Fruit fly (Drosophila melanogaster) whole organism, embryonic: Measurements from ENCODE around the gene CG43184.

Source experiments
- CG10147 ChIP-seq: fragments of 200-800 bp; sonication (Bioruptor generic); optimal IDR thresholded peaks from 2 replicates; lab custom pipeline; 2019; ENCODE audit warnings: missing biosample characterization, mild to moderate bottlenecking, missing genetic modification characterization, moderate library complexity
- CG10209 ChIP-seq: fragments of 200-800 bp; sonication (Bioruptor generic); optimal IDR thresholded peaks from 3 replicates; lab custom pipeline; 2017; ENCODE audit warnings: missing biosample characterization, mild to moderate bottlenecking, missing genetic modification characterization, missing genetic modification reagents
- CG10274 ChIP-seq: fragments of 200-800 bp; sonication (Bioruptor generic); optimal IDR thresholded peaks from 3 replicates; lab custom pipeline; 2017; ENCODE audit warnings: missing biosample characterization, mild to moderate bottlenecking, missing genetic modification characterization
- CG12219 ChIP-seq: fragments of 200-800 bp; sonication (Bioruptor generic); optimal IDR thresholded peaks from 3 replicates; lab custom pipeline; 2018; ENCODE audit warnings: missing biosample characterization, mild to moderate bottlenecking, missing genetic modification characterization
- CG12391 ChIP-seq: fragments of 200-800 bp; sonication (Bioruptor generic); optimal IDR thresholded peaks from 3 replicates; lab custom pipeline; 2018; ENCODE audit warnings: missing biosample characterization, mild to moderate bottlenecking, missing genetic modification characterization, moderate library complexity
- CG12769 ChIP-seq: fragments of 200-800 bp; sonication (Bioruptor generic); optimal IDR thresholded peaks from 2 replicates; lab custom pipeline; 2019; ENCODE audit warnings: missing biosample characterization, mild to moderate bottlenecking, missing genetic modification characterization, moderate library complexity
- CG13287 ChIP-seq: fragments of 200-800 bp; sonication (Bioruptor generic); IDR thresholded peaks from 2 replicates; pipeline ENCODE4 v1.3.6; 2022; ENCODE audit warnings: missing biosample characterization, missing genetic modification characterization; ENCODE audit not compliant: partially characterized antibody
- CG15514 ChIP-seq: fragments of 200-800 bp; sonication (Bioruptor generic); optimal IDR thresholded peaks from 3 replicates; lab custom pipeline; 2017; ENCODE audit warnings: missing biosample characterization, missing genetic modification characterization, mild to moderate bottlenecking, moderate library complexity, missing genetic modification reagents
- CG16815 ChIP-seq: fragments of 200-800 bp; sonication (Bioruptor generic); optimal IDR thresholded peaks from 3 replicates; lab custom pipeline; 2017; ENCODE audit warnings: missing biosample characterization, mild to moderate bottlenecking, missing genetic modification characterization
- CG17328 ChIP-seq: fragments of 200-800 bp; sonication (Bioruptor generic); IDR thresholded peaks from 2 replicates; pipeline ENCODE4 v1.3.6; 2022; ENCODE audit warnings: missing biosample characterization, missing genetic modification characterization
- CG18619 ChIP-seq: fragments of 200-800 bp; sonication (Bioruptor generic); optimal IDR thresholded peaks from 3 replicates; lab custom pipeline; 2017; ENCODE audit warnings: missing biosample characterization, mild to moderate bottlenecking, missing genetic modification characterization
- CG33557 ChIP-seq: fragments of 200-800 bp; sonication (Bioruptor generic); optimal IDR thresholded peaks from 2 replicates; lab custom pipeline; 2019; ENCODE audit warnings: missing biosample characterization, mild to moderate bottlenecking, missing genetic modification characterization, moderate library complexity
- CG34376 ChIP-seq: fragments of 200-800 bp; sonication (Bioruptor generic); optimal IDR thresholded peaks from 2 replicates; lab custom pipeline; 2018; ENCODE audit warnings: missing biosample characterization, mild to moderate bottlenecking, missing genetic modification characterization
- CG6175 ChIP-seq: fragments of 200-800 bp; sonication (Bioruptor generic); IDR thresholded peaks from 3 replicates; pipeline ENCODE4 v1.3.6; 2022; ENCODE audit warnings: missing biosample characterization, missing genetic modification characterization
- CG6791 ChIP-seq: fragments of 200-800 bp; sonication (Bioruptor generic); IDR thresholded peaks from 3 replicates; pipeline ENCODE4 v1.3.6; 2022; ENCODE audit warnings: missing biosample characterization, missing genetic modification characterization; ENCODE audit not compliant: partially characterized antibody
- CG7357 ChIP-seq: fragments of 200-800 bp; sonication (Bioruptor generic); IDR thresholded peaks from 3 replicates; pipeline ENCODE4 v1.3.6; 2022; ENCODE audit warnings: missing biosample characterization, missing genetic modification characterization
- CHES-1-like ChIP-seq: fragments of 200-800 bp; sonication (Bioruptor generic); optimal IDR thresholded peaks from 2 replicates; lab custom pipeline; 2016; ENCODE audit warnings: missing biosample characterization, missing genetic modification characterization
- Chrac-16 ChIP-seq: fragments of 200-800 bp; sonication (Bioruptor generic); optimal IDR thresholded peaks from 3 replicates; lab custom pipeline; 2016; ENCODE audit warnings: missing biosample characterization, missing genetic modification characterization
- D19A ChIP-seq: fragments of 200-800 bp; optimal IDR thresholded peaks from 3 replicates; lab custom pipeline; 2019; ENCODE audit warnings: missing biosample characterization, mild to moderate bottlenecking, missing genetic modification characterization, moderate library complexity
- Dek ChIP-seq: fragments of 200-800 bp; sonication (Bioruptor generic); optimal IDR thresholded peaks from 3 replicates; lab custom pipeline; 2019; ENCODE audit warnings: missing biosample characterization, mild to moderate bottlenecking, missing genetic modification characterization, moderate library complexity
- ERR ChIP-seq: fragments of 200-800 bp; sonication (Bioruptor generic); optimal IDR thresholded peaks from 2 replicates; lab custom pipeline; 2016; ENCODE audit warnings: missing biosample characterization, missing genetic modification characterization
- Ets65A ChIP-seq: fragments of 200-800 bp; sonication (Bioruptor generic); peaks from one replicate; lab custom pipeline; 2016; ENCODE audit warnings: missing biosample characterization, missing genetic modification characterization
- Fer3 ChIP-seq: fragments of 200-800 bp; sonication (Bioruptor generic); optimal IDR thresholded peaks from 2 replicates; lab custom pipeline; 2018; ENCODE audit warnings: missing biosample characterization, mild to moderate bottlenecking, missing genetic modification characterization, moderate library complexity
- Gug ChIP-seq: fragments of 200-800 bp; sonication (Bioruptor generic); IDR thresholded peaks from 4 replicates; pipeline ENCODE4 v1.3.6; 2022; ENCODE audit warnings: missing biosample characterization, missing genetic modification characterization
- HLH4C ChIP-seq: fragments of 200-800 bp; sonication (Bioruptor generic); IDR thresholded peaks from 3 replicates; pipeline ENCODE4 v1.3.6; 2022; ENCODE audit warnings: missing biosample characterization, missing genetic modification characterization; ENCODE audit not compliant: partially characterized antibody
- Hmx ChIP-seq: fragments of 200-800 bp; sonication (Bioruptor generic); optimal IDR thresholded peaks from 2 replicates; lab custom pipeline; 2016; ENCODE audit warnings: missing biosample characterization, missing genetic modification characterization
- Lim3 ChIP-seq: fragments of 200-800 bp; sonication (Bioruptor generic); IDR thresholded peaks from 2 replicates; pipeline ENCODE4 v1.3.6; 2022; ENCODE audit warnings: missing biosample characterization, missing genetic modification characterization
- Oli ChIP-seq: fragments of 200-800 bp; sonication (Bioruptor generic); optimal IDR thresholded peaks from 2 replicates; lab custom pipeline; 2018; ENCODE audit warnings: missing biosample characterization, mild to moderate bottlenecking, missing genetic modification characterization, moderate library complexity
- chinmo ChIP-seq: fragments of 200-800 bp; sonication (Bioruptor generic); IDR thresholded peaks from 4 replicates; pipeline ENCODE4 v1.3.6; 2022; ENCODE audit warnings: missing biosample characterization, missing genetic modification characterization; ENCODE audit not compliant: partially characterized antibody
- chm ChIP-seq: fragments of 200-800 bp; sonication (Bioruptor generic); IDR thresholded peaks from 2 replicates; pipeline ENCODE4 v1.3.6; 2022; ENCODE audit warnings: missing biosample characterization, missing genetic modification characterization
- crp ChIP-seq, 2 experiments: fragments of 200-800 bp; sonication (Bioruptor generic); optimal IDR thresholded peaks; 2 replicates in 1 of 2; 3 replicates in 1 of 2; lab custom pipeline; 2017; ENCODE audit warnings: missing biosample characterization in 2 of 2, missing genetic modification characterization in 2 of 2, mild to moderate bottlenecking in 1 of 2, moderate library complexity in 1 of 2
- dm ChIP-seq: fragments of 200-800 bp; sonication (Bioruptor generic); optimal IDR thresholded peaks from 3 replicates; lab custom pipeline; 2016; ENCODE audit warnings: missing biosample characterization, missing genetic modification characterization
- dpn ChIP-seq, 2 experiments: fragments of 200-800 bp; sonication (Bioruptor generic); optimal IDR thresholded peaks; 3 replicates each; lab custom pipeline; 2016; ENCODE audit warnings: missing biosample characterization in 2 of 2, missing genetic modification characterization in 2 of 2
- fd3F ChIP-seq: fragments of 200-800 bp; sonication (Bioruptor generic); optimal IDR thresholded peaks from 2 replicates; lab custom pipeline; 2018; ENCODE audit warnings: missing biosample characterization, mild to moderate bottlenecking, missing genetic modification characterization, moderate library complexity
- gem ChIP-seq: fragments of 200-800 bp; sonication (Bioruptor generic); optimal IDR thresholded peaks from 2 replicates; lab custom pipeline; 2019; ENCODE audit warnings: missing biosample characterization, mild to moderate bottlenecking, missing genetic modification characterization, moderate library complexity
- gfzf ChIP-seq: fragments of 200-800 bp; sonication (Bioruptor generic); optimal IDR thresholded peaks from 2 replicates; lab custom pipeline; 2016; ENCODE audit warnings: missing biosample characterization, mild to moderate bottlenecking, missing genetic modification characterization, moderate library complexity
- ind ChIP-seq: fragments of 200-800 bp; sonication (Bioruptor generic); optimal IDR thresholded peaks from 3 replicates; lab custom pipeline; 2016; ENCODE audit warnings: missing biosample characterization, missing genetic modification characterization
- inv ChIP-seq: fragments of 200-800 bp; sonication (Bioruptor generic); IDR thresholded peaks from 2 replicates; pipeline ENCODE4 v1.3.6; 2022; ENCODE audit warnings: missing biosample characterization, missing genetic modification characterization; ENCODE audit not compliant: partially characterized antibody
- luna ChIP-seq: fragments of 200-800 bp; sonication (Bioruptor generic); optimal IDR thresholded peaks from 2 replicates; lab custom pipeline; 2016; ENCODE audit warnings: missing biosample characterization, missing genetic modification characterization
- mld ChIP-seq: fragments of 200-800 bp; sonication (Bioruptor generic); IDR thresholded peaks from 3 replicates; pipeline ENCODE4 v1.3.6; 2022; ENCODE audit warnings: missing biosample characterization, missing genetic modification characterization; ENCODE audit not compliant: partially characterized antibody
- nerfin-1 ChIP-seq: fragments of 200-800 bp; sonication (Bioruptor generic); optimal IDR thresholded peaks from 3 replicates; lab custom pipeline; 2019; ENCODE audit warnings: missing biosample characterization, mild to moderate bottlenecking, missing genetic modification characterization, moderate library complexity
- nerfin-2 ChIP-seq: fragments of 200-800 bp; sonication (Bioruptor generic); IDR thresholded peaks from 2 replicates; pipeline ENCODE4 v1.3.6; 2022; ENCODE audit warnings: missing biosample characterization, missing genetic modification characterization; ENCODE audit not compliant: partially characterized antibody
- nom ChIP-seq: fragments of 200-800 bp; sonication (Bioruptor generic); optimal IDR thresholded peaks from 2 replicates; lab custom pipeline; 2017; ENCODE audit warnings: missing biosample characterization, missing genetic modification characterization, mild to moderate bottlenecking, moderate library complexity, missing genetic modification reagents
- odd ChIP-seq: fragments of 200-800 bp; sonication (Bioruptor generic); optimal IDR thresholded peaks from 2 replicates; lab custom pipeline; 2017; ENCODE audit warnings: missing biosample characterization, mild to moderate bottlenecking, missing genetic modification characterization
- run ChIP-seq: fragments of 200-800 bp; sonication (Bioruptor generic); optimal IDR thresholded peaks from 3 replicates; lab custom pipeline; 2018; ENCODE audit warnings: missing biosample characterization, mild to moderate bottlenecking, missing genetic modification characterization
- sd ChIP-seq: fragments of 200-800 bp; sonication (Bioruptor generic); optimal IDR thresholded peaks from 3 replicates; lab custom pipeline; 2018; ENCODE audit warnings: missing biosample characterization, mild to moderate bottlenecking, missing genetic modification characterization, moderate library complexity
- sima ChIP-seq: fragments of 200-800 bp; sonication (Bioruptor generic); optimal IDR thresholded peaks from 2 replicates; lab custom pipeline; 2016; ENCODE audit warnings: missing biosample characterization, missing genetic modification characterization
- sug ChIP-seq: fragments of 200-800 bp; optimal IDR thresholded peaks from 2 replicates; lab custom pipeline; 2019; ENCODE audit warnings: missing biosample characterization, mild to moderate bottlenecking, missing genetic modification characterization, moderate library complexity
- zen ChIP-seq: fragments of 200-800 bp; sonication (Bioruptor generic); optimal IDR thresholded peaks from 3 replicates; lab custom pipeline; 2018; ENCODE audit warnings: missing biosample characterization, mild to moderate bottlenecking, missing genetic modification characterization, moderate library complexity

The CG43184 gene

dm6 chr3L:13863365-13863775, 25.8 kb downstream of the CG43184 start (continued):
- TF ChIP-seq chm (GFP tag; lab: Robert Waterston, UW) (no peak), CG12219 (GFP tag; lab: Kevin White, UChicago) (no peak), CG33557 (GFP tag; lab: Kevin White, UChicago) (peak; percentile 11), CG18619 (GFP tag; lab: Kevin White, UChicago) (no peak), CG10274 (GFP tag; lab: Kevin White, UChicago) (no peak), inv (GFP tag; lab: Robert Waterston, UW) (no peak), odd (GFP tag; lab: Kevin White, UChicago) (no peak), mld (no peak), CG34376 (no peak), run (no peak), Gug (GFP tag; lab: Robert Waterston, UW) (no peak), crp (GFP tag; optimal IDR thresholded peaks at IDR 0.05; lab: Kevin White, UChicago) (peak in 1 of 2 experiments; percentile 58), CG10147 (GFP tag; lab: Kevin White, UChicago) (no peak), Fer3 (tag; lab: Kevin White, UChicago) (no peak), dm (GFP tag; lab: Kevin White, UChicago) (peak; percentile 39), ind (GFP tag; lab: Kevin White, UChicago) (no peak), CG7357 (no peak), nerfin-1 (tag; lab: Kevin White, UChicago) (no peak), CG13287 (GFP tag; lab: Robert Waterston, UW) (no peak), ERR (GFP tag; lab: Kevin White, UChicago) (peak; percentile 49), zen (tag; lab: Kevin White, UChicago) (no peak), Hmx (no peak), HLH4C (GFP tag; lab: Robert Waterston, UW) (no peak), CHES-1-like (GFP tag; lab: Kevin White, UChicago) (no peak), fd3F (GFP tag; lab: Kevin White, UChicago) (no peak), Ets65A (no peak), Dek (no peak), CG15514 (GFP tag; lab: Kevin White, UChicago) (no peak), CG10209 (GFP tag; lab: Kevin White, UChicago) (no peak), Chrac-16 (GFP tag; lab: Kevin White, UChicago) (no peak), CG12769 (no peak), CG16815 (GFP tag; lab: Kevin White, UChicago) (no peak), nom (GFP tag; lab: Kevin White, UChicago) (no peak), CG6175 (GFP tag; lab: Robert Waterston, UW) (peak; percentile 41; the same call in 1 of the 3 replicates), Oli (tag; lab: Kevin White, UChicago) (no peak), chinmo (GFP tag; lab: Robert Waterston, UW) (0 out of 4 replicates have a peak, but pooled peaks have one; percentile 70), luna (GFP tag; lab: Kevin White, UChicago) (no peak), sug (tag; lab: Kevin White, UChicago) (peak; percentile 94), CG6791 (GFP tag; lab: Robert Waterston, UW) (peak; percentile 57; the same call in 2 of the 3 replicates), sima (GFP tag; lab: Kevin White, UChicago) (no peak), nerfin-2 (GFP tag; lab: Robert Waterston, UW) (no peak), gem (no peak), sd (no peak), D19A (tag; lab: Kevin White, UChicago) (no peak), gfzf (no peak), dpn (GFP tag; optimal IDR thresholded peaks at IDR 0.05; lab: Kevin White, UChicago) (no peak), CG12391 (tag; lab: Kevin White, UChicago) (no peak), CG17328 (0 out of 2 replicates have a peak, but pooled peaks have one; percentile 13), Lim3 (no peak)
